Fruit fly (Drosophila melanogaster): Measurements from ENCODE around the gene foxo.

dm6 chr3R:14056320-14057053, at the start of gene foxo:
- TF ChIP-seq h (optimal IDR thresholded peaks at IDR 0.05), result no peak
- TF ChIP-seq psq (optimal IDR thresholded peaks at IDR 0.05), result no peak
- no peak for TF ChIP-seq insv (optimal IDR thresholded peaks at IDR 0.05)
- no peak for TF ChIP-seq Myc (optimal IDR thresholded peaks at IDR 0.05)

Data from Kc167 (cell line).